Fruit fly (Drosophila melanogaster) whole organism, embryonic: ENCODE measurements around the gene CG3546.
A peak's percentile ranks its signal among the peaks of the same experiment; 100 is the strongest.

ENCODE experiments used
- C15 ChIP-seq: fragments of 200-800 bp; sonication (Bioruptor generic); IDR thresholded peaks from 3 replicates; pipeline ENCODE4 v1.3.6; 2022; ENCODE audit warnings: missing biosample characterization, missing genetic modification characterization
- CG11247 ChIP-seq: fragments of 200-800 bp; sonication (Bioruptor generic); IDR thresholded peaks from 2 replicates; pipeline ENCODE4 v1.3.6; 2022; ENCODE audit warnings: missing biosample characterization, missing genetic modification characterization
- CG11456 ChIP-seq: fragments of 200-800 bp; sonication (Bioruptor generic); IDR thresholded peaks from 3 replicates; pipeline ENCODE4 v1.3.6; 2022; ENCODE audit warnings: missing biosample characterization, missing genetic modification characterization
- CG11560 ChIP-seq: fragments of 200-800 bp; sonication (Bioruptor generic); IDR thresholded peaks from 3 replicates; pipeline ENCODE4 v1.3.6; 2022; ENCODE audit warnings: missing biosample characterization, missing genetic modification characterization
- CG11695 ChIP-seq: fragments of 200-800 bp; sonication (Bioruptor generic); IDR thresholded peaks from 3 replicates; pipeline ENCODE4 v1.3.6; 2022; ENCODE audit warnings: missing biosample characterization, missing genetic modification characterization
- CG13424 ChIP-seq: fragments of 200-800 bp; sonication (Bioruptor generic); optimal IDR thresholded peaks from 2 replicates; lab custom pipeline; 2019; ENCODE audit warnings: missing biosample characterization, mild to moderate bottlenecking, missing genetic modification characterization, moderate library complexity
- CG14441 ChIP-seq: fragments of 200-800 bp; sonication (Bioruptor generic); IDR thresholded peaks from 2 replicates; pipeline ENCODE4 v1.3.6; 2022; ENCODE audit warnings: missing biosample characterization, missing genetic modification characterization
- CG14710 ChIP-seq: fragments of 200-800 bp; sonication (Bioruptor generic); optimal IDR thresholded peaks from 3 replicates; lab custom pipeline; 2019; ENCODE audit warnings: missing biosample characterization, mild to moderate bottlenecking, missing genetic modification characterization, moderate library complexity
- CG17186 ChIP-seq: fragments of 200-800 bp; sonication (Bioruptor generic); optimal IDR thresholded peaks from 3 replicates; lab custom pipeline; 2017; ENCODE audit warnings: missing biosample characterization, missing genetic modification reagents, missing genetic modification characterization
- CG17328 ChIP-seq: fragments of 200-800 bp; sonication (Bioruptor generic); IDR thresholded peaks from 2 replicates; pipeline ENCODE4 v1.3.6; 2022; ENCODE audit warnings: missing biosample characterization, missing genetic modification characterization
- CG1792 ChIP-seq: fragments of 200-800 bp; sonication (Bioruptor generic); optimal IDR thresholded peaks from 2 replicates; lab custom pipeline; 2016; ENCODE audit warnings: missing biosample characterization, missing genetic modification characterization
- CG32772 ChIP-seq: fragments of 200-800 bp; sonication (Bioruptor generic); IDR thresholded peaks from 2 replicates; pipeline ENCODE4 v1.3.6; 2022; ENCODE audit warnings: missing biosample characterization, missing genetic modification characterization
- CG3726 ChIP-seq: fragments of 200-800 bp; sonication (Bioruptor generic); IDR thresholded peaks from 3 replicates; pipeline ENCODE4, ENCODE4 v1.3.6; 2022; ENCODE audit warnings: missing biosample characterization, missing genetic modification characterization
- CG6765 ChIP-seq: fragments of 200-800 bp; sonication (Bioruptor generic); optimal IDR thresholded peaks from 3 replicates; lab custom pipeline; 2017; ENCODE audit warnings: missing biosample characterization, mild to moderate bottlenecking, missing genetic modification characterization
- CG8089 ChIP-seq: fragments of 200-800 bp; sonication (Bioruptor generic); optimal IDR thresholded peaks from 3 replicates; lab custom pipeline; 2016; ENCODE audit warnings: missing biosample characterization, missing genetic modification characterization
- CG9876 ChIP-seq: fragments of 200-800 bp; sonication (Bioruptor generic); optimal IDR thresholded peaks from 2 replicates; lab custom pipeline; 2016; ENCODE audit warnings: missing biosample characterization, missing genetic modification characterization
- CG9932 ChIP-seq: fragments of 200-800 bp; sonication (Bioruptor generic); IDR thresholded peaks from 2 replicates; pipeline ENCODE4 v1.3.6; 2022; ENCODE audit warnings: missing biosample characterization, missing genetic modification characterization
- CTCF ChIP-seq: fragments of 200-800 bp; sonication (Bioruptor generic); optimal IDR thresholded peaks from 2 replicates; lab custom pipeline; 2017; ENCODE audit warnings: missing biosample characterization, mild to moderate bottlenecking, missing genetic modification characterization, moderate library complexity
- ERR ChIP-seq: fragments of 200-800 bp; sonication (Bioruptor generic); optimal IDR thresholded peaks from 2 replicates; lab custom pipeline; 2016; ENCODE audit warnings: missing biosample characterization, missing genetic modification characterization
- HLHmδ ChIP-seq: fragments of 200-800 bp; sonication (Bioruptor generic); optimal IDR thresholded peaks from 2 replicates; lab custom pipeline; 2018; ENCODE audit warnings: missing biosample characterization, mild to moderate bottlenecking, missing genetic modification characterization, moderate library complexity
- Hsf ChIP-seq: fragments of 200-800 bp; sonication (Bioruptor generic); optimal IDR thresholded peaks from 3 replicates; lab custom pipeline; 2016; ENCODE audit warnings: missing biosample characterization, missing genetic modification characterization
- Kr ChIP-seq: fragments of 200-800 bp; sonication (Bioruptor generic); optimal IDR thresholded peaks from 2 replicates; lab custom pipeline; 2017; ENCODE audit warnings: missing biosample characterization, mild to moderate bottlenecking, missing genetic modification characterization
- Lhr ChIP-seq: fragments of 200-800 bp; sonication (Bioruptor generic); optimal IDR thresholded peaks from 3 replicates; lab custom pipeline; 2017; ENCODE audit warnings: mild to moderate bottlenecking, missing biosample characterization, missing genetic modification reagents, missing genetic modification characterization
- Lpt ChIP-seq: fragments of >200 bp; optimal IDR thresholded peaks from 2 replicates; lab custom pipeline; 2018; ENCODE audit warnings: missing biosample characterization, missing genetic modification characterization
- Nf-YC ChIP-seq: fragments of 200-800 bp; optimal IDR thresholded peaks from 3 replicates; lab custom pipeline; 2019; ENCODE audit warnings: missing biosample characterization, mild to moderate bottlenecking, missing genetic modification characterization, moderate library complexity
- Sox102F ChIP-seq: fragments of 200-800 bp; sonication (Bioruptor generic); optimal IDR thresholded peaks from 2 replicates; lab custom pipeline; 2018; ENCODE audit warnings: missing biosample characterization, mild to moderate bottlenecking, missing genetic modification characterization, moderate library complexity
- ab ChIP-seq: fragments of 200-800 bp; sonication (Bioruptor generic); optimal IDR thresholded peaks from 2 replicates; lab custom pipeline; 2016; ENCODE audit warnings: missing biosample characterization, missing genetic modification characterization
- cad ChIP-seq: fragments of >200 bp; optimal IDR thresholded peaks from 2 replicates; lab custom pipeline; 2017; ENCODE audit warnings: missing biosample characterization, missing genetic modification characterization
- cwo ChIP-seq: fragments of 200-800 bp; sonication (Bioruptor generic); optimal IDR thresholded peaks from 3 replicates; lab custom pipeline; 2017; ENCODE audit warnings: missing biosample characterization, missing genetic modification characterization, mild to moderate bottlenecking, moderate library complexity, missing genetic modification reagents
- dmrt11E ChIP-seq: fragments of 200-800 bp; sonication (Bioruptor generic); optimal IDR thresholded peaks from 3 replicates; lab custom pipeline; 2018; ENCODE audit warnings: missing biosample characterization, mild to moderate bottlenecking, missing genetic modification characterization, moderate library complexity
- dysf ChIP-seq: fragments of 200-800 bp; sonication (Bioruptor generic); IDR thresholded peaks from 3 replicates; pipeline ENCODE4 v1.3.6; 2022; ENCODE audit warnings: missing biosample characterization, missing genetic modification characterization
- gce ChIP-seq: fragments of 200-800 bp; sonication (Bioruptor generic); IDR thresholded peaks from 3 replicates; pipeline ENCODE4 v1.3.6; 2022; ENCODE audit warnings: missing biosample characterization, missing genetic modification characterization
- grn ChIP-seq: fragments of 200-800 bp; sonication (Bioruptor generic); optimal IDR thresholded peaks from 3 replicates; lab custom pipeline; 2017; ENCODE audit warnings: missing biosample characterization, missing genetic modification characterization
- gsb ChIP-seq: fragments of 200-800 bp; sonication (Bioruptor generic); IDR thresholded peaks from 2 replicates; pipeline ENCODE4 v1.3.6; 2022; ENCODE audit warnings: missing biosample characterization, missing genetic modification characterization
- gsb-n ChIP-seq: fragments of 200-800 bp; sonication (Bioruptor generic); optimal IDR thresholded peaks from 3 replicates; lab custom pipeline; 2018; ENCODE audit warnings: missing biosample characterization, mild to moderate bottlenecking, missing genetic modification characterization
- mam ChIP-seq: fragments of 200-800 bp; sonication (Bioruptor generic); optimal IDR thresholded peaks from 3 replicates; lab custom pipeline; 2016; ENCODE audit warnings: missing biosample characterization, missing genetic modification characterization
- mirr ChIP-seq: fragments of 200-800 bp; sonication (Bioruptor generic); optimal IDR thresholded peaks from 3 replicates; lab custom pipeline; 2018; ENCODE audit warnings: missing biosample characterization, mild to moderate bottlenecking, missing genetic modification characterization
- nom ChIP-seq: fragments of 200-800 bp; sonication (Bioruptor generic); optimal IDR thresholded peaks from 2 replicates; lab custom pipeline; 2017; ENCODE audit warnings: missing biosample characterization, missing genetic modification characterization, mild to moderate bottlenecking, moderate library complexity, missing genetic modification reagents
- onecut ChIP-seq: fragments of 200-800 bp; sonication (Bioruptor generic); IDR thresholded peaks from 2 replicates; pipeline ENCODE4 v1.3.6; 2022; ENCODE audit warnings: missing biosample characterization, missing genetic modification characterization
- otp ChIP-seq: fragments of 200-800 bp; sonication (Bioruptor generic); IDR thresholded peaks from 3 replicates; pipeline ENCODE4, ENCODE4 v1.3.6; 2022; ENCODE audit warnings: missing biosample characterization, missing genetic modification characterization
- salm ChIP-seq: fragments of 200-800 bp; sonication (Bioruptor generic); optimal IDR thresholded peaks from 2 replicates; lab custom pipeline; 2018; ENCODE audit warnings: missing biosample characterization, mild to moderate bottlenecking, missing genetic modification characterization
- sens ChIP-seq: fragments of 200-800 bp; sonication (Bioruptor generic); peaks from one replicate; lab custom pipeline; 2016; ENCODE audit warnings: missing biosample characterization, missing genetic modification characterization
- shn ChIP-seq: fragments of 200-800 bp; sonication (Bioruptor generic); optimal IDR thresholded peaks from 3 replicates; lab custom pipeline; 2016; ENCODE audit warnings: missing biosample characterization, missing genetic modification characterization
- sqz ChIP-seq: fragments of 200-800 bp; sonication (Bioruptor generic); optimal IDR thresholded peaks from 3 replicates; lab custom pipeline; 2018; ENCODE audit warnings: missing biosample characterization, mild to moderate bottlenecking, missing genetic modification characterization
- tio ChIP-seq: fragments of 200-800 bp; sonication (Bioruptor generic); optimal IDR thresholded peaks from 2 replicates; lab custom pipeline; 2017; ENCODE audit warnings: missing biosample characterization, missing genetic modification characterization, inconsistent platforms
- tll ChIP-seq, 2 experiments: fragments of 200-800 bp in 1 of 2; fragments of >200 bp in 1 of 2; sonication (Bioruptor generic) in 1 of 2; optimal IDR thresholded peaks; 2 replicates each; lab custom pipeline; 2017 to 2019; ENCODE audit warnings: missing biosample characterization in 2 of 2, missing genetic modification characterization in 2 of 2, mild to moderate bottlenecking in 1 of 2, moderate library complexity in 1 of 2
- trh ChIP-seq: fragments of 200-800 bp; sonication (Bioruptor generic); optimal IDR thresholded peaks from 2 replicates; lab custom pipeline; 2016; ENCODE audit warnings: missing biosample characterization, missing genetic modification characterization
- unpg ChIP-seq: fragments of 200-800 bp; sonication (Bioruptor generic); optimal IDR thresholded peaks from 3 replicates; lab custom pipeline; 2018; ENCODE audit warnings: missing biosample characterization, mild to moderate bottlenecking, missing genetic modification characterization, moderate library complexity

Gene CG3546

DNA sequence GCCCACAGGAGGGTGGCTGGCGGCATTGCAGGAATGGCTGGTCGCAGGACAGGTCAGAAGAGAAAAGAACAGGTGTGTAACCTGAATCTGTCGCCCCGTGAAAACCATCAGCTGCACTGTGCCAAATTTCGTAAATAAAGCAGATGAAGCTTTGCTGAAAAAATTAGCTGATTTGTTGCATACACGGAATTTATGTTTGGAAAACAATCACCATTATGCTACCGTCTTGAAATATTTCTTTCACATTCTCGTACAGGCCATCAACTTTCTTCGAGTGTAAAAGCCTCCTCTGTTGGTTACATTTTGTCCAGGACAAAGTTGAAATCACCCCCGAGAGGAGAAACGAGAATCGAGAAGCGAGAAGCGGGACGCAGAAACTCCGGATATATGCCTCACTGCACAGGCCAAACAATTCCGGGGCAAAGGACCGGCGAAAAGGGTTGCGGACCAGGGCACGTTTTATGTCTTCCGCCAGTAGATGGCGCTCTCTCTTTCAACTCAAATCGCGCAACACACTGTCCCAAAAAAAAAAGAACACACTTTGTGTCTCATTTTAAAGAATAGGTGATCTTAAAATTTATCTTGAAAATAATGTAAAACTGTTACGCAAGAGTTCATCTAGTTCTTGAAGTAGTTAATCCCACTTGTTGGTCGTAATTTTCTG is 2.4 kb downstream of the CG3546 start (continued):
- TF ChIP-seq gsb (GFP tag; lab: Robert Waterston, UW) (no peak), gce (GFP tag; lab: Robert Waterston, UW) (no peak), CTCF (GFP tag; lab: Kevin White, UChicago) (peak; percentile 82), cad (GFP tag; lab: Kevin White, UChicago) (no peak), dmrt11E (tag; lab: Kevin White, UChicago) (peak; percentile 20), Kr (peak; percentile 8), Nf-YC (tag; lab: Kevin White, UChicago) (no peak), CG6765 (no peak), mam (GFP tag; lab: Kevin White, UChicago) (no peak), Lhr (GFP tag; lab: Kevin White, UChicago) (no peak), CG17186 (GFP tag; lab: Kevin White, UChicago) (no peak), salm (no peak), otp (GFP tag; lab: Robert Waterston, UW) (0 out of 3 replicates have a peak, but pooled peaks have one; percentile 19), onecut (GFP tag; lab: Robert Waterston, UW) (no peak), cwo (GFP tag; lab: Kevin White, UChicago) (no peak), Sox102F (no peak), ab (GFP tag; lab: Kevin White, UChicago) (no peak), CG11560 (tag; lab: Robert Waterston, UW) (no peak), unpg (GFP tag; lab: Kevin White, UChicago) (no peak), tll (GFP tag; optimal IDR thresholded peaks at IDR 0.05; lab: Kevin White, UChicago) (no peak), trh (no peak), tio (GFP tag; lab: Kevin White, UChicago) (no peak), dysf (GFP tag; lab: Robert Waterston, UW) (no peak), grn (GFP tag; lab: Kevin White, UChicago) (no peak), sens (GFP tag; lab: Kevin White, UChicago) (peak; percentile 67), CG9876 (GFP tag; lab: Kevin White, UChicago) (no peak), CG17328 (GFP tag; lab: Robert Waterston, UW) (0 out of 2 replicates have a peak, but pooled peaks have one; percentile 25), CG11247 (GFP tag; lab: Robert Waterston, UW) (no peak)

- TF ChIP-seq sqz (GFP tag; lab: Kevin White, UChicago) (peak; percentile 60), CG8089 (GFP tag; lab: Kevin White, UChicago) (no peak), CG1792 (GFP tag; lab: Kevin White, UChicago) (no peak), CG14441 (GFP tag; lab: Robert Waterston, UW) (no peak), mirr (GFP tag; lab: Kevin White, UChicago) (no peak), Hsf (no peak), nom (GFP tag; lab: Kevin White, UChicago) (peak; percentile 52), C15 (GFP tag; lab: Robert Waterston, UW) (no peak), HLHmδ (GFP tag; lab: Kevin White, UChicago) (no peak), CG32772 (peak; percentile 57; the same call in 1 of the 2 replicates), salm (no peak), CG14710 (no peak), CG9932 (GFP tag; lab: Robert Waterston, UW) (no peak), Lpt (GFP tag; lab: Kevin White, UChicago) (no peak), CG11456 (GFP tag; lab: Robert Waterston, UW) (no peak), gsb-n (no peak), shn (GFP tag; lab: Kevin White, UChicago) (no peak), ERR (GFP tag; lab: Kevin White, UChicago) (no peak), CG11695 (GFP tag; lab: Robert Waterston, UW) (no peak), CG13424 (tag; lab: Kevin White, UChicago) (no peak), grn (GFP tag; lab: Kevin White, UChicago) (peak; percentile 44), CG3726 (GFP tag; lab: Robert Waterston, UW) (no peak)
Observed at dm6 chrX:4563980-4564379, 6.1 kb downstream of the CG3546 start.
